Fruit fly (Drosophila melanogaster): ENCODE measurements around the gene Trhn.

Gene Trhn

DNA sequence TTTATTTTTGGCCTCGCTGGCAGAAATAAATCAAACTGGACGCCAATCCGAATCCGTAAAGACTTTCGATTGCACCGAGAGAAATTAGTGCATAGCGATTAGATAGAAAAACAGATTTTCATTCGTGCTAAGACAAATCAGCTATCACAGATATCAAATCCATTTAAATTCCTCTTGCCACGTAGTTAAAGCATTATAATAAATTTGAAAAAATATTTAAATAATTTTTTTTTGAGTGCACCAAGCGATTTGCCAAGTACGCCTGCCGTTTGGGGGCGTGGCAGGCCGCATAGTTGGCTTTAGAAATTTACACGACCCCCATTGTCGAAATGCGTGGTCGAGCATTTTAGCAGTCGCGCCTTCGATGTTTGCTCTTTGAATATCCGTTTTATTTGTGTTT lies 41.3 kb downstream of the Trhn start (continued):
- TF ChIP-seq CG16779 (tag; optimal IDR thresholded peaks at IDR 0.05) (no peak), Sox14 (GFP tag; optimal IDR thresholded peaks at IDR 0.05) (no peak), CG3919 (GFP tag; optimal IDR thresholded peaks at IDR 0.05) (peak; percentile 6), CG6808 (GFP tag; optimal IDR thresholded peaks at IDR 0.05) (no peak), Lpt (GFP tag; optimal IDR thresholded peaks at IDR 0.05) (no peak), Eip75B (GFP tag; optimal IDR thresholded peaks at IDR 0.05) (no peak), CG31627 (GFP tag; optimal IDR thresholded peaks at IDR 0.05) (no peak), CG6163 (GFP tag; IDR thresholded peaks at IDR 0.05) (peak; percentile 50; the same call in 2 of the 3 replicates), OdsH (GFP tag; optimal IDR thresholded peaks at IDR 0.05) (no peak), Eip93F (GFP tag; optimal IDR thresholded peaks at IDR 0.05) (no peak), acj6 (GFP tag; optimal IDR thresholded peaks at IDR 0.05) (no peak), CG10631 (GFP tag; optimal IDR thresholded peaks at IDR 0.05) (no peak), topi (GFP tag; optimal IDR thresholded peaks at IDR 0.05) (no peak), Sox15 (GFP tag; optimal IDR thresholded peaks at IDR 0.05) (no peak), lz (GFP tag; optimal IDR thresholded peaks at IDR 0.05) (peak; percentile 8), CG15336 (GFP tag; IDR thresholded peaks at IDR 0.05) (no peak), pdm3 (GFP tag; optimal IDR thresholded peaks at IDR 0.05) (no peak)

DNA sequence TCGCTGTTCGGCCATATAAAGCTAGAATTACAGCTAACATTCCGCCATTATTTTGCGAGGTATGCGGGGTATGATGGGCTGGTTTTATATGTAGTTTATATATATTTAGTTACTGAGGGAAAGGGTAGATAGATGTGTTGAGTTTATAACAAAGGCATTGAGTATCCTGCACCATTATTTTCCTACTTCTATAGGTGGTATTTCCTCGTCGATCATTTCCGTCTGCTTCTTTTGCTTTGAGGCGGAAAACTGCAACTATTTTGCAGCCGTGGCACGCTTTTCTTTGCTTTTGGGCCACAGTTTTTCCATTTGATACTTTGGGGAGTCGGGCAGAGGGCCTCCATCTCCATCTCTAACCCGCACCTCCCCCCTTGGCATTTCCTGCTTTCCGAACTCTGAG lies 43.7 kb downstream of the Trhn start:
- TF ChIP-seq CG16779 (tag; optimal IDR thresholded peaks at IDR 0.05) = no peak
- TF ChIP-seq CG15336 (GFP tag; IDR thresholded peaks at IDR 0.05) = 0 out of 2 replicates have a peak, but pooled peaks have one; percentile 40
- TF ChIP-seq acj6 (GFP tag; optimal IDR thresholded peaks at IDR 0.05) = no peak
- no peak for TF ChIP-seq CG10669 (GFP tag; optimal IDR thresholded peaks at IDR 0.05)
- TF ChIP-seq fkh (GFP tag; optimal IDR thresholded peaks at IDR 0.05) = no peak
- TF ChIP-seq Hr38 (GFP tag; optimal IDR thresholded peaks at IDR 0.05) = no peak
- no peak for TF ChIP-seq CG11762 (GFP tag; optimal IDR thresholded peaks at IDR 0.05; ENCODE audit: insufficient read depth)
- no peak for TF ChIP-seq CG9139 (GFP tag; optimal IDR thresholded peaks at IDR 0.05)
- TF ChIP-seq CG31627 (GFP tag; optimal IDR thresholded peaks at IDR 0.05) = no peak
- TF ChIP-seq net (GFP tag; optimal IDR thresholded peaks at IDR 0.05) = peak; percentile 6
- TF ChIP-seq lz (GFP tag; optimal IDR thresholded peaks at IDR 0.05) = no peak
- no peak for TF ChIP-seq CG4318 (GFP tag; optimal IDR thresholded peaks at IDR 0.05)
- TF ChIP-seq eg (GFP tag; IDR thresholded peaks at IDR 0.05) = peak; percentile 49; the same call in 1 of the 3 replicates
- TF ChIP-seq Ets96B (tag; optimal IDR thresholded peaks at IDR 0.05) = no peak
- no peak for TF ChIP-seq dac (GFP tag; optimal IDR thresholded peaks at IDR 0.05)
- TF ChIP-seq esn (GFP tag; optimal IDR thresholded peaks at IDR 0.05) = peak; percentile 11
- no peak for TF ChIP-seq Hr39 (GFP tag; optimal IDR thresholded peaks at IDR 0.05)
- no peak for TF ChIP-seq CG8319 (GFP tag; optimal IDR thresholded peaks at IDR 0.05)
- TF ChIP-seq Sox102F (GFP tag; optimal IDR thresholded peaks at IDR 0.05) = no peak
- no peak for TF ChIP-seq topi (GFP tag; optimal IDR thresholded peaks at IDR 0.05)
- peak; percentile 36 for TF ChIP-seq Eip78C (GFP tag)
- TF ChIP-seq CG6163 (GFP tag; IDR thresholded peaks at IDR 0.05) = no peak
- TF ChIP-seq CG3032 (tag; optimal IDR thresholded peaks at IDR 0.05) = no peak
- no peak for TF ChIP-seq vri (GFP tag; optimal IDR thresholded peaks at IDR 0.05)
- TF ChIP-seq CG3919 (GFP tag; optimal IDR thresholded peaks at IDR 0.05) = no peak
- TF ChIP-seq CG34406 (GFP tag; optimal IDR thresholded peaks at IDR 0.05) = no peak
- TF ChIP-seq salr (GFP tag; optimal IDR thresholded peaks at IDR 0.05) = no peak
- no peak for TF ChIP-seq CG7368 (GFP tag; optimal IDR thresholded peaks at IDR 0.05)
- no peak for TF ChIP-seq Blimp-1 (GFP tag; optimal IDR thresholded peaks at IDR 0.05)
- TF ChIP-seq Ets21C (GFP tag; optimal IDR thresholded peaks at IDR 0.05) = no peak
- no peak for TF ChIP-seq CG11902 (GFP tag; optimal IDR thresholded peaks at IDR 0.05)
- TF ChIP-seq fd59A (GFP tag; optimal IDR thresholded peaks at IDR 0.05) = no peak
- TF ChIP-seq CG10631 (GFP tag; optimal IDR thresholded peaks at IDR 0.05) = peak; percentile 6
- no peak for TF ChIP-seq CG6792 (GFP tag; optimal IDR thresholded peaks at IDR 0.05)
- TF ChIP-seq CG8632 (GFP tag; optimal IDR thresholded peaks at IDR 0.05) = no peak
- TF ChIP-seq Met (GFP tag; optimal IDR thresholded peaks at IDR 0.05) = no peak
- TF ChIP-seq CG8119 (GFP tag; IDR thresholded peaks at IDR 0.05) = no peak
- TF ChIP-seq CG32006 (GFP tag; optimal IDR thresholded peaks at IDR 0.05) = peak; percentile 44
- TF ChIP-seq Lpt (GFP tag; optimal IDR thresholded peaks at IDR 0.05) = no peak
- no peak for TF ChIP-seq Sox15 (GFP tag; optimal IDR thresholded peaks at IDR 0.05)
- no peak for TF ChIP-seq CG6854 (GFP tag; optimal IDR thresholded peaks at IDR 0.05)
- no peak for TF ChIP-seq CG6808 (GFP tag; optimal IDR thresholded peaks at IDR 0.05)
- TF ChIP-seq CG6276 (GFP tag; optimal IDR thresholded peaks at IDR 0.05) = no peak
- no peak for TF ChIP-seq ss (GFP tag; optimal IDR thresholded peaks at IDR 0.05)
